Worm (Caenorhabditis elegans): ENCODE measurements around the gene shk-1.

shk-1 gene

DNA sequence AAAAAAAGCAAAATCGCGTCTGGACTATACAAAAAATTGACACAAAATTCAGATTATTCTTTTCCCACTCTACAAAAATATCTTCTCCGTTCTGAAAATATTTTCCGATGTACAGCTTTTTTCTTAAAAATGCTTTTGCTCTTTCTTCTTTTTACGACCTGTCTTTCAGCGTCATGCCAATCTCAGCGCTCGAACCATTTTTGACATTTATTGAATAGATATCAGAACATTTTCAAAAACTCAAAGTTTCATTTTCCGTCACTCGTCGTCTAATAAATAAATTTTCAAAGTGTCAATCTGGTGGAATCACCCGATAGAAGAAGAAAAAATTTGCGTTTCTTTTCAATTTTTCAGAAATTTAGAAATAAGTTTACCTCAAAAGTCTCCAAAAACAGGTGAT, 16.6 kb upstream of the shk-1 start (continued):
- TF ChIP-seq F33H1.4 (GFP tag; IDR thresholded peaks at IDR 0.05) = no peak
- no peak for TF ChIP-seq hsf-1 (GFP tag; IDR thresholded peaks at IDR 0.05)
- TF ChIP-seq bed-2 (GFP tag; IDR thresholded peaks at IDR 0.05) = no peak
- TF ChIP-seq sptf-2 (GFP tag; optimal IDR thresholded peaks at IDR 0.05) = no peak
- TF ChIP-seq athp-1 (tag; optimal IDR thresholded peaks at IDR 0.05) = no peak
- TF ChIP-seq dox-1 (GFP tag; IDR thresholded peaks at IDR 0.05) = no peak
- TF ChIP-seq ekl-4 (GFP tag; IDR thresholded peaks at IDR 0.05) = no peak
- TF ChIP-seq mes-4 (tag; optimal IDR thresholded peaks at IDR 0.05) = no peak
- no peak for TF ChIP-seq mel-28 (tag; optimal IDR thresholded peaks at IDR 0.05; ENCODE audit: borderline replicate concordance)
- TF ChIP-seq B0019.2 (GFP tag; conservative IDR thresholded peaks at IDR 0.05) = no peak
- no peak for TF ChIP-seq snpc-1.3 (tag; optimal IDR thresholded peaks at IDR 0.05; ENCODE audit: insufficient read depth)
- peak; percentile 22 for TF ChIP-seq atf-7 (tag; optimal IDR thresholded peaks at IDR 0.05)
- no peak for TF ChIP-seq egl-44 (GFP tag; IDR thresholded peaks at IDR 0.05)
- peak; percentile 41 for TF ChIP-seq tlf-1 (GFP tag; optimal IDR thresholded peaks at IDR 0.05)
- TF ChIP-seq F57C9.4 (tag; optimal IDR thresholded peaks at IDR 0.05) = no peak
- no peak for TF ChIP-seq rcor-1 (GFP tag; IDR thresholded peaks at IDR 0.05)
- TF ChIP-seq F57A8.1 (GFP tag; optimal IDR thresholded peaks at IDR 0.05) = no peak
- TF ChIP-seq F37B4.10 (GFP tag; IDR thresholded peaks at IDR 0.05) = no peak
- TF ChIP-seq Y53F4B.3 (GFP tag; IDR thresholded peaks at IDR 0.05) = no peak
- no peak for TF ChIP-seq pbrm-1 (GFP tag; IDR thresholded peaks at IDR 0.05)
- no peak for TF ChIP-seq aptf-3 (GFP tag; IDR thresholded peaks at IDR 0.05)
- TF ChIP-seq lin-40 (tag; optimal IDR thresholded peaks at IDR 0.05) = no peak
- TF ChIP-seq somi-1 (GFP tag; optimal IDR thresholded peaks at IDR 0.05) = no peak
- no peak for TF ChIP-seq hrde-1 (tag; optimal IDR thresholded peaks at IDR 0.05; ENCODE audit: borderline replicate concordance)
- no peak for TF ChIP-seq him-1 (tag; optimal IDR thresholded peaks at IDR 0.05)
- no peak for TF ChIP-seq lir-1 (GFP tag; conservative IDR thresholded peaks at IDR 0.05)
- no peak for TF ChIP-seq B0261.1 (tag; optimal IDR thresholded peaks at IDR 0.05)
- TF ChIP-seq ztf-28 (GFP tag; IDR thresholded peaks at IDR 0.05) = no peak
- TF ChIP-seq Y67H2A.10 (GFP tag; conservative IDR thresholded peaks at IDR 0.05) = no peak
- TF ChIP-seq cebp-2 (GFP tag; IDR thresholded peaks at IDR 0.05) = no peak
- TF ChIP-seq nfyb-1 (GFP tag; IDR thresholded peaks at IDR 0.05) = peak; percentile 28; the same call in 1 of the 2 replicates
- TF ChIP-seq lin-35 (GFP tag; optimal IDR thresholded peaks at IDR 0.05) = no peak
- no peak for TF ChIP-seq hlh-26 (GFP tag; conservative IDR thresholded peaks at IDR 0.05)
- TF ChIP-seq F22D6.2 (tag; optimal IDR thresholded peaks at IDR 0.05) = no peak
- no peak for TF ChIP-seq ceh-91 (GFP tag; IDR thresholded peaks at IDR 0.05)
- TF ChIP-seq ztf-25 (GFP tag; IDR thresholded peaks at IDR 0.05) = no peak
- TF ChIP-seq Y95B8A.8 (GFP tag; IDR thresholded peaks at IDR 0.05) = no peak
- no peak for TF ChIP-seq chd-7 (tag; optimal IDR thresholded peaks at IDR 0.05)
- no peak for TF ChIP-seq sdz-38 (tag; optimal IDR thresholded peaks at IDR 0.05)
- TF ChIP-seq tbp1 (GFP tag; optimal IDR thresholded peaks at IDR 0.05) = peak; percentile 33
- no peak for TF ChIP-seq rpc-1 (optimal IDR thresholded peaks at IDR 0.05)
- TF ChIP-seq rpc-1 (tag; optimal IDR thresholded peaks at IDR 0.05) = no peak
- no peak for TF ChIP-seq ceh-40 (GFP tag; IDR thresholded peaks at IDR 0.05)
- TF ChIP-seq unc-130 (GFP tag; optimal IDR thresholded peaks at IDR 0.05) = no peak
- no peak for TF ChIP-seq mxl-1 (tag; optimal IDR thresholded peaks at IDR 0.05)
- no peak for TF ChIP-seq dpff-1 (tag; optimal IDR thresholded peaks at IDR 0.05)
- TF ChIP-seq ceh-100 (GFP tag; IDR thresholded peaks at IDR 0.05) = no peak
- no peak for TF ChIP-seq B0035.1 (tag; optimal IDR thresholded peaks at IDR 0.05)
- no peak for TF ChIP-seq Y56A3A.18 (GFP tag; IDR thresholded peaks at IDR 0.05)
- no peak for TF ChIP-seq madf-6 (GFP tag; IDR thresholded peaks at IDR 0.05)
- no peak for TF ChIP-seq lag-1 (GFP tag; IDR thresholded peaks at IDR 0.05)
